Fruit fly (Drosophila melanogaster) whole organism, embryonic: ENCODE measurements around the gene Jhbp3.

Experiments used
- CG11398 ChIP-seq: fragments of 200-800 bp; sonication (Bioruptor generic); optimal IDR thresholded peaks from 2 replicates; lab custom pipeline; 2016; ENCODE audit warnings: missing biosample characterization, missing genetic modification characterization
- CG11696 ChIP-seq: fragments of 200-800 bp; sonication (Bioruptor generic); IDR thresholded peaks from 2 replicates; pipeline ENCODE4 v1.3.6; 2022; ENCODE audit warnings: missing biosample characterization, missing genetic modification characterization
- CG12659 ChIP-seq: fragments of 200-800 bp; sonication (Bioruptor generic); optimal IDR thresholded peaks from 3 replicates; lab custom pipeline; 2017; ENCODE audit warnings: mild to moderate bottlenecking, missing biosample characterization, missing genetic modification reagents, missing genetic modification characterization
- CG12744 ChIP-seq: fragments of 200-800 bp; sonication (Bioruptor generic); optimal IDR thresholded peaks from 2 replicates; lab custom pipeline; 2016; ENCODE audit warnings: missing biosample characterization, missing genetic modification characterization
- CG13424 ChIP-seq: fragments of 200-800 bp; sonication (Bioruptor generic); optimal IDR thresholded peaks from 2 replicates; lab custom pipeline; 2019; ENCODE audit warnings: missing biosample characterization, mild to moderate bottlenecking, missing genetic modification characterization, moderate library complexity
- CG15479 ChIP-seq: fragments of 200-800 bp; sonication (Bioruptor generic); optimal IDR thresholded peaks from 3 replicates; lab custom pipeline; 2019; ENCODE audit warnings: missing biosample characterization, mild to moderate bottlenecking, missing genetic modification characterization, moderate library complexity
- CG15601 ChIP-seq: fragments of 200-800 bp; sonication (Bioruptor generic); optimal IDR thresholded peaks from 3 replicates; lab custom pipeline; 2019; ENCODE audit warnings: missing biosample characterization, mild to moderate bottlenecking, missing genetic modification characterization, moderate library complexity
- CG1647 ChIP-seq: fragments of 200-800 bp; sonication (Bioruptor generic); optimal IDR thresholded peaks from 3 replicates; lab custom pipeline; 2016; ENCODE audit warnings: missing biosample characterization, missing genetic modification characterization
- CG16813 ChIP-seq: fragments of 200-800 bp; sonication (Bioruptor generic); IDR thresholded peaks from 3 replicates; pipeline ENCODE4 v1.3.6; 2022; ENCODE audit warnings: missing biosample characterization, missing genetic modification characterization; ENCODE audit not compliant: partially characterized antibody
- CG17186 ChIP-seq: fragments of 200-800 bp; sonication (Bioruptor generic); optimal IDR thresholded peaks from 3 replicates; lab custom pipeline; 2017; ENCODE audit warnings: missing biosample characterization, missing genetic modification reagents, missing genetic modification characterization
- CG18599 ChIP-seq: fragments of 200-800 bp; sonication (Bioruptor generic); optimal IDR thresholded peaks from 3 replicates; lab custom pipeline; 2017; ENCODE audit warnings: missing biosample characterization, missing genetic modification characterization, mild to moderate bottlenecking, moderate library complexity, missing genetic modification reagents
- CG18764 ChIP-seq: fragments of 200-800 bp; sonication (Bioruptor generic); optimal IDR thresholded peaks from 3 replicates; lab custom pipeline; 2016; ENCODE audit warnings: missing biosample characterization, missing genetic modification characterization
- CG32532 ChIP-seq: fragments of 200-800 bp; sonication (Bioruptor generic); IDR thresholded peaks from 2 replicates; pipeline ENCODE4 v1.3.6; 2022; ENCODE audit warnings: missing biosample characterization, missing genetic modification characterization
- CG34224 ChIP-seq: fragments of 200-800 bp; sonication (Bioruptor generic); IDR thresholded peaks from 3 replicates; pipeline ENCODE4 v1.3.6; 2022; ENCODE audit warnings: missing biosample characterization, missing genetic modification characterization; ENCODE audit not compliant: partially characterized antibody
- CG5180 ChIP-seq: fragments of 200-800 bp; sonication (Bioruptor generic); optimal IDR thresholded peaks from 3 replicates; lab custom pipeline; 2017; ENCODE audit warnings: missing biosample characterization, missing genetic modification characterization, mild to moderate bottlenecking, moderate library complexity, missing genetic modification reagents
- CG6813 ChIP-seq: fragments of 200-800 bp; sonication (Bioruptor generic); optimal IDR thresholded peaks from 2 replicates; lab custom pipeline; 2017; ENCODE audit warnings: missing biosample characterization, missing genetic modification characterization, mild to moderate bottlenecking, moderate library complexity, missing genetic modification reagents
- CG8478 ChIP-seq: fragments of >200 bp; optimal IDR thresholded peaks from 2 replicates; lab custom pipeline; 2018
- CG9797 ChIP-seq: fragments of 200-800 bp; sonication (Bioruptor generic); optimal IDR thresholded peaks from 3 replicates; lab custom pipeline; 2018; ENCODE audit warnings: missing biosample characterization, mild to moderate bottlenecking, missing genetic modification characterization
- Chrac-16 ChIP-seq: fragments of 200-800 bp; sonication (Bioruptor generic); optimal IDR thresholded peaks from 3 replicates; lab custom pipeline; 2016; ENCODE audit warnings: missing biosample characterization, missing genetic modification characterization
- Dbx ChIP-seq: fragments of 200-800 bp; sonication (Bioruptor generic); IDR thresholded peaks from 3 replicates; pipeline ENCODE4 v1.3.6; 2022; ENCODE audit warnings: missing biosample characterization, missing genetic modification characterization
- HHEX ChIP-seq: fragments of 200-800 bp; sonication (Bioruptor generic); optimal IDR thresholded peaks from 3 replicates; lab custom pipeline; 2017; ENCODE audit warnings: missing biosample characterization, mild to moderate bottlenecking, missing genetic modification characterization, missing genetic modification reagents
- Rfx ChIP-seq: fragments of 200-800 bp; sonication (Bioruptor generic); IDR thresholded peaks from 2 replicates; pipeline ENCODE4 v1.3.6; 2022; ENCODE audit warnings: missing biosample characterization, missing genetic modification characterization
- Sry-δ ChIP-seq: fragments of 200-800 bp; sonication (Bioruptor generic); optimal IDR thresholded peaks from 2 replicates; lab custom pipeline; 2016; ENCODE audit warnings: missing biosample characterization, missing genetic modification characterization
- Usf ChIP-seq: fragments of 200-800 bp; sonication (Bioruptor generic); optimal IDR thresholded peaks from 2 replicates; lab custom pipeline; 2017; ENCODE audit warnings: missing genotype, missing biosample characterization, missing genetic modification characterization
- Xrp1 ChIP-seq: fragments of 200-800 bp; sonication (Bioruptor generic); IDR thresholded peaks from 2 replicates; pipeline ENCODE4 v1.3.6; 2022; ENCODE audit warnings: missing biosample characterization, missing genetic modification characterization
- bab2 ChIP-seq: fragments of 200-800 bp; sonication (Bioruptor generic); optimal IDR thresholded peaks from 2 replicates; lab custom pipeline; 2016; ENCODE audit warnings: missing biosample characterization, missing genetic modification characterization
- bcd ChIP-seq: fragments of 200-800 bp; sonication (Bioruptor generic); optimal IDR thresholded peaks from 2 replicates; lab custom pipeline; 2017; ENCODE audit warnings: missing biosample characterization, mild to moderate bottlenecking, missing genetic modification characterization
- bowl ChIP-seq: fragments of 200-800 bp; sonication (Bioruptor generic); IDR thresholded peaks from 2 replicates; pipeline ENCODE4 v1.3.6; 2022; ENCODE audit warnings: missing biosample characterization, missing genetic modification characterization
- cad ChIP-seq: fragments of >200 bp; optimal IDR thresholded peaks from 2 replicates; lab custom pipeline; 2017; ENCODE audit warnings: missing biosample characterization, missing genetic modification characterization
- exex ChIP-seq: fragments of 200-800 bp; sonication (Bioruptor generic); optimal IDR thresholded peaks from 4 replicates; lab custom pipeline; 2018; ENCODE audit warnings: missing biosample characterization, mild to moderate bottlenecking, missing genetic modification characterization, moderate library complexity
- insv ChIP-seq, 2 experiments: fragments of 200-800 bp; sonication (Bioruptor generic); optimal IDR thresholded peaks; 3 replicates each; lab custom pipeline; 2016 to 2018; ENCODE audit warnings: missing biosample characterization in 2 of 2, missing genetic modification characterization in 2 of 2
- nerfin-2 ChIP-seq: fragments of 200-800 bp; sonication (Bioruptor generic); IDR thresholded peaks from 2 replicates; pipeline ENCODE4 v1.3.6; 2022; ENCODE audit warnings: missing biosample characterization, missing genetic modification characterization; ENCODE audit not compliant: partially characterized antibody
- pfk ChIP-seq: fragments of 200-800 bp; sonication (Bioruptor generic); optimal IDR thresholded peaks from 2 replicates; lab custom pipeline; 2018; ENCODE audit warnings: missing biosample characterization, mild to moderate bottlenecking, missing genetic modification characterization, moderate library complexity
- sens ChIP-seq: fragments of 200-800 bp; sonication (Bioruptor generic); peaks from one replicate; lab custom pipeline; 2016; ENCODE audit warnings: missing biosample characterization, missing genetic modification characterization
- slp2 ChIP-seq: fragments of 200-800 bp; sonication (Bioruptor generic); optimal IDR thresholded peaks from 2 replicates; lab custom pipeline; 2016; ENCODE audit warnings: missing biosample characterization, missing genetic modification characterization
- sob ChIP-seq: fragments of 200-800 bp; sonication (Bioruptor generic); IDR thresholded peaks from 2 replicates; pipeline ENCODE4 v1.3.6; 2022; ENCODE audit warnings: missing biosample characterization, missing genetic modification characterization
- sug ChIP-seq: fragments of 200-800 bp; optimal IDR thresholded peaks from 2 replicates; lab custom pipeline; 2019; ENCODE audit warnings: missing biosample characterization, mild to moderate bottlenecking, missing genetic modification characterization, moderate library complexity
- tll ChIP-seq, 2 experiments: fragments of 200-800 bp in 1 of 2; fragments of >200 bp in 1 of 2; sonication (Bioruptor generic) in 1 of 2; optimal IDR thresholded peaks; 2 replicates each; lab custom pipeline; 2017 to 2019; ENCODE audit warnings: missing biosample characterization in 2 of 2, missing genetic modification characterization in 2 of 2, mild to moderate bottlenecking in 1 of 2, moderate library complexity in 1 of 2
- zen2 ChIP-seq: fragments of 200-800 bp; sonication (Bioruptor generic); IDR thresholded peaks from 3 replicates; pipeline ENCODE4 v1.3.6; 2022; ENCODE audit warnings: missing biosample characterization, missing genetic modification characterization; ENCODE audit not compliant: partially characterized antibody
- zf30C ChIP-seq: fragments of 200-800 bp; sonication (Bioruptor generic); optimal IDR thresholded peaks from 3 replicates; lab custom pipeline; 2018; ENCODE audit warnings: missing biosample characterization, mild to moderate bottlenecking, missing genetic modification characterization

Jhbp3 gene

dm6 chr3R:4960898-4961819, 6.1 kb upstream of the Jhbp3 start, which contains the start of gene Jhbp2 (continued):
- no peak for TF ChIP-seq zen2 (GFP tag; lab: Robert Waterston, UW)
- TF ChIP-seq Xrp1: peak; percentile 12; the same call in 1 of the 2 replicates
- TF ChIP-seq nerfin-2: no peak
- TF ChIP-seq CG17186 (GFP tag; lab: Kevin White, UChicago): no peak
- TF ChIP-seq Rfx (GFP tag; lab: Robert Waterston, UW): no peak
- TF ChIP-seq bowl: no peak
- no peak for TF ChIP-seq insv (GFP tag; optimal IDR thresholded peaks at IDR 0.05; lab: Kevin White, UChicago)

- TF ChIP-seq Usf (GFP tag; lab: Kevin White, UChicago): no peak
- no peak for TF ChIP-seq bcd (GFP tag; lab: Kevin White, UChicago)
- no peak for TF ChIP-seq CG18599 (GFP tag; lab: Kevin White, UChicago)
- no peak for TF ChIP-seq Sry-δ (GFP tag; lab: Kevin White, UChicago)
- no peak for TF ChIP-seq bab2 (GFP tag; lab: Kevin White, UChicago)
- no peak for TF ChIP-seq CG12744
- no peak for TF ChIP-seq CG6813 (GFP tag; lab: Kevin White, UChicago)
- no peak for TF ChIP-seq CG9797
- no peak for TF ChIP-seq CG12659 (GFP tag; lab: Kevin White, UChicago)
- TF ChIP-seq zf30C (GFP tag; lab: Kevin White, UChicago): no peak
- no peak for TF ChIP-seq sob
- TF ChIP-seq CG18764: no peak
- TF ChIP-seq Chrac-16: no peak
- no peak for TF ChIP-seq CG11398
- no peak for TF ChIP-seq CG34224 (GFP tag; lab: Robert Waterston, UW)
- TF ChIP-seq CG32532 (GFP tag; lab: Robert Waterston, UW): no peak
- TF ChIP-seq CG11696 (GFP tag; lab: Robert Waterston, UW): no peak
- TF ChIP-seq CG1647 (GFP tag; lab: Kevin White, UChicago): no peak
- TF ChIP-seq sug (tag; lab: Kevin White, UChicago): no peak
- no peak for TF ChIP-seq CG13424 (tag; lab: Kevin White, UChicago)
- peak; percentile 81 for TF ChIP-seq CG5180
- no peak for TF ChIP-seq sens (GFP tag; lab: Kevin White, UChicago)
- TF ChIP-seq slp2 (GFP tag; lab: Kevin White, UChicago): no peak
- TF ChIP-seq tll (GFP tag; optimal IDR thresholded peaks at IDR 0.05; lab: Kevin White, UChicago): peak in 1 of 2 experiments; percentile 5
- TF ChIP-seq exex (tag; lab: Kevin White, UChicago): no peak
- no peak for TF ChIP-seq HHEX (GFP tag; lab: Kevin White, UChicago)
- TF ChIP-seq pfk (GFP tag; lab: Kevin White, UChicago): no peak
- peak; percentile 11 for TF ChIP-seq CG8478 (lab: Kevin White, UChicago)
- no peak for TF ChIP-seq CG15601 (tag; lab: Kevin White, UChicago)
- peak; percentile 60 for TF ChIP-seq CG15479 (GFP tag; lab: Kevin White, UChicago)
- TF ChIP-seq CG16813 (GFP tag; lab: Robert Waterston, UW): no peak
- TF ChIP-seq cad: peak; percentile 59
- no peak for TF ChIP-seq Dbx (GFP tag; lab: Robert Waterston, UW)
Measured at dm6 chr3R:4960107-4960506, 5.1 kb upstream of the Jhbp3 start.
